Worm (Caenorhabditis elegans) whole organism, L3 larva: ENCODE results near the gene C36C9.12.

Experiments
- ceh-28 ChIP-seq: fragments of 150-350 bp; optimal IDR thresholded peaks from 2 replicates; lab custom pipeline; 2014; ENCODE audit warnings: missing biosample characterization, missing genetic modification reagents, missing genetic modification characterization
- fos-1 ChIP-seq: fragments of 150-350 bp; optimal IDR thresholded peaks from 2 replicates; lab custom pipeline; 2014; ENCODE audit warnings: missing biosample characterization, missing genetic modification characterization
- nhr-25 ChIP-seq: sonication (generic microtip); optimal IDR thresholded peaks from 2 replicates; lab custom pipeline; 2017; ENCODE audit warnings: missing biosample characterization, missing genetic modification characterization
- nhr-28 ChIP-seq: fragments of 150-350 bp; optimal IDR thresholded peaks from 2 replicates; lab custom pipeline; 2014; ENCODE audit warnings: missing biosample characterization, missing genetic modification characterization
- nhr-76 ChIP-seq: fragments of 150-350 bp; sonication (generic microtip); optimal IDR thresholded peaks from 5 replicates; lab custom pipeline; 2014; ENCODE audit warnings: missing biosample characterization, missing genetic modification characterization

ce11 chrX:1727056-1727455, 37.2 kb upstream of the C36C9.12 start, which contains the start of gene F07G6.2:
- TF ChIP-seq nhr-28 (tag; lab: Kevin White, UChicago) (no peak), nhr-25 (tag; lab: Kevin White, UChicago) (no peak), fos-1 (tag; lab: Kevin White, UChicago) (no peak), nhr-76 (tag; lab: Kevin White, UChicago) (no peak), ceh-28 (tag; lab: Kevin White, UChicago) (no peak)
